Worm (Caenorhabditis elegans): ENCODE data around the gene Y60C6A.2.
A peak's percentile ranks its signal among the peaks of the same experiment; 100 is the strongest.

Y60C6A.2 gene

DNA sequence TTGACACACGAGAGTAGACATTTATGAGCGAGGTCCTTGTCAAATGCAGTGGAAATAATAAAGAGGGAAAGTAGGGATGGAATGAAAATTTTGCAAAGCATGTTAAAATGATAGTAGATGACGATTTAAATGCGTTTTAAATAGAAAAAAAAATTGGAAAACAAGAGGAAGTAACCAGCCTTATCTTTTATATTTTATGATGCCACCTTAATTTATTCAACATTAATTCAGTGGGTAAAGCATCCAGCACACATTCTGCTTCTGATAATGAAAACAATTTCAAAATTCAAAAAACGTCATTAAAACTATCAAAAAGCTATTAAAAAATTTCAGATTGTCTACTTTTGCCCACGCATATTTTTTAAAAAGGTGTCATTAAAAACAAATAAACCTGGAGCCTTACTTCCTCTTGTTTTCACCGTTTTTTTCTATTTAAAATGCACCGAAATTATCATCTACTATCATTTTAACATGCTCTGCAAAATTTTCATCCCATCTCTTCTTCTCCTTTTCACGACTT is at the start of gene Y60C6A.2, which contains the start of gene Y60C6A.3:
Y60C6A.2 (minus strand) TSS at position 101 of the 520 bp plus-strand sequence.
Y60C6A.3 (plus strand) TSS at position 470 of the 520 bp plus-strand sequence.
- TF ChIP-seq him-1 (tag; optimal IDR thresholded peaks at IDR 0.05): no peak
- TF ChIP-seq dao-5 (tag; optimal IDR thresholded peaks at IDR 0.05): no peak
- no peak for TF ChIP-seq W03F9.2 (tag; optimal IDR thresholded peaks at IDR 0.05)

DNA sequence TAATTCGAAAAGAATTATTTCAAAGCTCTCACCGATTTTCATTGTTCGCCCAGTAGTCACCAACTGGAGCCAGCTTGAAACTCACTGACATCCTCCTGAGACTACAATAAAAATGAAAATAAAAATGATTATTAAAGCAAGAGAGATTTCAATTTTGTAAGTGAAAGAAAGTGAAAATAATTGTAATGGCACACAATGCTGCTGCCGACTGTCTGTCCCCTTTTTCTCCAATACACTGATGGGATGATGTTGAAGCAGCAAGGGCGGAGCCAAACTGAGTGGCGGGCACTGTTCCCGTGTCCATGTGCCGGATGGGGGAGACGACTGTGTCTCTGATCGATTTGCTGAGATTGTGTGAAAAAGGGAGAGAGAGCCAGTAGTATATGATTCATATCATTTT is 49.0 kb upstream of the Y60C6A.2 start, which contains the start of gene C37H5.14:
C37H5.14 (minus strand) TSS at position 101 of the 400 bp plus-strand sequence.
- TF ChIP-seq W03F9.2 (tag; optimal IDR thresholded peaks at IDR 0.05) (no peak), him-1 (tag; optimal IDR thresholded peaks at IDR 0.05) (no peak), dao-5 (tag; optimal IDR thresholded peaks at IDR 0.05) (no peak)

ce11 chrV:4826710-4827380 is 41.6 kb upstream of the Y60C6A.2 start, which contains the start of the genes hsp-6 and C37H5.5:
Gene hsp-6 (minus strand): TSS chrV:4826760.
Gene C37H5.5 (plus strand): TSS chrV:4827360.
- TF ChIP-seq him-1 (tag; optimal IDR thresholded peaks at IDR 0.05): peak; percentile 14
- TF ChIP-seq dao-5 (tag; optimal IDR thresholded peaks at IDR 0.05): no peak
- TF ChIP-seq W03F9.2 (tag; optimal IDR thresholded peaks at IDR 0.05): peak; percentile 93

- TF ChIP-seq him-1 (tag; optimal IDR thresholded peaks at IDR 0.05) (peak; percentile 0), W03F9.2 (tag; optimal IDR thresholded peaks at IDR 0.05) (peak; percentile 11), dao-5 (tag; optimal IDR thresholded peaks at IDR 0.05) (no peak)
Observed at ce11 chrV:4823683-4824391, 38.6 kb upstream of the Y60C6A.2 start.

DNA sequence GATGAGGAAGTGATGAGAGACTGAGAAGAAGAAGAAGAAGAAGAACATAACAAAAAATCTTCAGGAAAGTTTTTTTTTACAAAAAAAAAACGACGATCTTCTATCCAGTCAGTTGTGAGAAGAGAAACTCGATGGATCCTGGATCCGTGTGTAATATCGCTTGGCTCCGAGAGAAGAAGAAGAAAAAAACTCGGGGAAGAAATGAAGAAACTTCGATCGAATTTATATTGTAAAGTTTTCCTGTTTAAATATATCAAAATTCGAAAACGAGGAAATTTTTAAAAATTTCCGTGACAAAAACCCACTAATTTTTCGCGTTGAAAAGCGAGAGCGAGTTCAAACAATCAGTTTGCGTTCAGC is 38.1 kb upstream of the Y60C6A.2 start, which contains the start of gene adss-1:
adss-1 (minus strand) TSS at position 101 of the 360 bp plus-strand sequence.
- TF ChIP-seq him-1 (tag; optimal IDR thresholded peaks at IDR 0.05) (no peak), dao-5 (tag; optimal IDR thresholded peaks at IDR 0.05) (no peak), W03F9.2 (tag; optimal IDR thresholded peaks at IDR 0.05) (no peak)

- no peak for TF ChIP-seq dao-5 (tag; optimal IDR thresholded peaks at IDR 0.05)
- TF ChIP-seq W03F9.2 (tag; optimal IDR thresholded peaks at IDR 0.05): no peak
- no peak for TF ChIP-seq him-1 (tag; optimal IDR thresholded peaks at IDR 0.05)
Observed at ce11 chrV:4820601-4821000, 35.4 kb upstream of the Y60C6A.2 start.

- TF ChIP-seq dao-5 (tag; optimal IDR thresholded peaks at IDR 0.05) (no peak), W03F9.2 (tag; optimal IDR thresholded peaks at IDR 0.05) (no peak), him-1 (tag; optimal IDR thresholded peaks at IDR 0.05) (no peak)
Observed at ce11 chrV:4818563-4818962, 33.3 kb upstream of the Y60C6A.2 start, which contains the start of gene ccep-97. Gene ccep-97 (minus strand): TSS chrV:4818663.

DNA sequence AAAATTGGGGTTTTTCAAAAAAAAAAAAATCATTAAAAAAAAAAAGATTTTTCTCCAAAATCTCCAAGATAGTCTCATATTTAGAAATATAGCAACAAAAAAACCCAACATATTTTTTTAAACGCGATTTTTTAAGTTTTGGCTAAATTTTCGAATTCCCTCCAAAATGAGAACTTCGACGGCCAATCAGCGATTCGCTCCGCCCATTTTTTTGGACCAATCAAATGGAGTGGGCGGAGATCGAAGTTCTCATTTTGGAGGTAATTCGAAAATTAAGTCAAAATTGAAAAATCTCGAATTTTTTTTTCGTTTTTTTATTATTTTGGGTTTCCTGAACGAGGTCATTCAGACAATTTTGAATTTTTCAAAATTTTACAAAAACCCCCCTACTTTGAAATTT is 28.6 kb upstream of the Y60C6A.2 start:
- TF ChIP-seq dao-5 (tag; optimal IDR thresholded peaks at IDR 0.05) (no peak), him-1 (tag; optimal IDR thresholded peaks at IDR 0.05) (no peak), W03F9.2 (tag; optimal IDR thresholded peaks at IDR 0.05) (no peak)

- TF ChIP-seq dao-5 (tag; optimal IDR thresholded peaks at IDR 0.05) (no peak), W03F9.2 (tag; optimal IDR thresholded peaks at IDR 0.05) (no peak), him-1 (tag; optimal IDR thresholded peaks at IDR 0.05) (no peak)
Observed at ce11 chrV:4810653-4811052, 25.4 kb upstream of the Y60C6A.2 start.

DNA sequence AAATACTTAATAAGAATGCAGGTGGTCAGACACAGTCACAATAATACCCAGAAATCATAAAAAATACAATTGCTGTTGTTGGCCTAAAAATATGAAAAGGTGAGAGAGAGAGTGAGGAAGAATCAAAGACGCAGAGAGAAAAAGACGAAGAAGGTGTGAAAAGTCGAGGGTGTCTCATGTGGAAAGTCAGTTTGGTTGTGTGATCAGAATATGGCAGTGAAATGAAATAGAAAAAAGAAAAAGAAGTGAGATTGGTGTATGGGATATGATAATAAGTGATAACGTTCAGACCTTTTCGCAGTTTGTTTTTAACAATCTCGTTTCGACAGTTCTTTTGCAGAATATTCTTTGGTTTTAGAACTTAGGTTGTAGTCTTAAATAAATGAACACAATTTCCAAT is 21.6 kb upstream of the Y60C6A.2 start:
- TF ChIP-seq dao-5 (tag; optimal IDR thresholded peaks at IDR 0.05): no peak
- TF ChIP-seq W03F9.2 (tag; optimal IDR thresholded peaks at IDR 0.05): no peak
- TF ChIP-seq him-1 (tag; optimal IDR thresholded peaks at IDR 0.05): no peak

DNA sequence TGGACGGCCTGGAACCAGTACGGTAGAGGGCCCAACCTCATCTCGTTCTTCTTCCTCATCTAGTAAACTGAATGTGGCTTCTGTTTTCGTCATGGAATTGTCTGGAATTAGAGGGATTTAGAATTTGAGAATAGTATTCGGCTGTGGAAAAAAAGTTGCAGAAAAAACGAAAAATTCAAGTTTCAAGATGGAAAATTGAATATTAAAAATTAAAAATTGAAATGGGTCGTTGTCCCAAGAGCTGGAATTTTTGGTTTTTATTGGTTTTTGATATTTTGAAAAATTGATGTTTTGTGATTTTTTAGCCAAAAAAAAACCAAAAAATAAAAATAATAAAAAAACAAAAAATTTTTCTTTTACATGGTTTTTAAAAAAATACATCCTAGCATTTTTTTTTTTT is 20.6 kb upstream of the Y60C6A.2 start, which contains the start of gene R02F11.3:
R02F11.3 (minus strand) TSS at position 101 of the 400 bp plus-strand sequence.
- TF ChIP-seq dao-5 (tag; optimal IDR thresholded peaks at IDR 0.05): no peak
- no peak for TF ChIP-seq W03F9.2 (tag; optimal IDR thresholded peaks at IDR 0.05)
- TF ChIP-seq him-1 (tag; optimal IDR thresholded peaks at IDR 0.05): no peak

- TF ChIP-seq him-1 (tag; optimal IDR thresholded peaks at IDR 0.05) (no peak), dao-5 (tag; optimal IDR thresholded peaks at IDR 0.05) (no peak), W03F9.2 (tag; optimal IDR thresholded peaks at IDR 0.05) (no peak)
Observed at ce11 chrV:4801943-4802342, 16.7 kb upstream of the Y60C6A.2 start.

ce11 chrV:4800794-4801193 is 15.6 kb upstream of the Y60C6A.2 start, which contains the start of gene R02F11.1:
Gene R02F11.1 (plus strand): TSS chrV:4801094.
- TF ChIP-seq him-1 (tag; optimal IDR thresholded peaks at IDR 0.05) (no peak), W03F9.2 (tag; optimal IDR thresholded peaks at IDR 0.05) (no peak), dao-5 (tag; optimal IDR thresholded peaks at IDR 0.05) (no peak)

- TF ChIP-seq W03F9.2 (tag; optimal IDR thresholded peaks at IDR 0.05) (no peak), dao-5 (tag; optimal IDR thresholded peaks at IDR 0.05) (no peak), him-1 (tag; optimal IDR thresholded peaks at IDR 0.05) (no peak)
Observed at ce11 chrV:4794308-4794707, 9.1 kb upstream of the Y60C6A.2 start, which contains the start of gene R02F11.2. Gene R02F11.2 (plus strand): TSS chrV:4794599.
